Worm (Caenorhabditis elegans) whole organism, L2 larva: ENCODE measurements around the gene rmd-1.

Experiments used
- C34F6.9 ChIP-seq: fragments of 150-350 bp; optimal IDR thresholded peaks from 2 replicates; lab custom pipeline; 2014; ENCODE audit warnings: missing biosample characterization, missing genetic modification characterization
- F13H6.1 ChIP-seq: sonication (generic microtip); optimal IDR thresholded peaks from 2 replicates; lab custom pipeline; 2016; ENCODE audit warnings: missing genetic modification characterization, missing compliant biosample characterization
- ZK546.5 ChIP-seq: sonication (generic microtip); optimal IDR thresholded peaks from 2 replicates; lab custom pipeline; 2017; ENCODE audit warnings: missing biosample characterization, missing genetic modification characterization
- aly-2 ChIP-seq: fragments of 150-350 bp; optimal IDR thresholded peaks from 2 replicates; lab custom pipeline; 2014; ENCODE audit warnings: missing biosample characterization, missing genetic modification characterization
- ama-1 ChIP-seq: fragments of 150-350 bp; optimal IDR thresholded peaks from 2 replicates; lab custom pipeline; 2018; ENCODE audit warnings: inconsistent platforms
- blmp-1 ChIP-seq: sonication (generic microtip); optimal IDR thresholded peaks from 2 replicates; lab custom pipeline; 2017; ENCODE audit warnings: missing genetic modification characterization, mild to moderate bottlenecking, missing compliant biosample characterization, antibody characterized with exemption, moderate library complexity; ENCODE audit not compliant: insufficient read depth
- ceh-82 ChIP-seq: fragments of 150-350 bp; optimal IDR thresholded peaks from 2 replicates; lab custom pipeline; 2014; ENCODE audit warnings: missing biosample characterization, missing genetic modification characterization
- crh-2 ChIP-seq: sonication (generic microtip); optimal IDR thresholded peaks from 2 replicates; lab custom pipeline; 2017; ENCODE audit warnings: missing biosample characterization, missing genetic modification characterization
- egl-27 ChIP-seq: sonication (generic microtip); optimal IDR thresholded peaks from 3 replicates; lab custom pipeline; 2017; ENCODE audit warnings: missing biosample characterization, missing genetic modification reagents, missing genetic modification characterization
- elt-1 ChIP-seq: fragments of 150-350 bp; optimal IDR thresholded peaks from 2 replicates; lab custom pipeline; 2014; ENCODE audit warnings: missing biosample characterization, missing genetic modification characterization
- elt-3 ChIP-seq: sonication (generic microtip); optimal IDR thresholded peaks from 2 replicates; lab custom pipeline; 2017; ENCODE audit warnings: missing biosample characterization, missing genetic modification characterization
- gmeb-1 ChIP-seq: fragments of 150-350 bp; optimal IDR thresholded peaks from 2 replicates; lab custom pipeline; 2014; ENCODE audit warnings: missing biosample characterization, missing genetic modification characterization
- lin-11 ChIP-seq: fragments of 150-350 bp; sonication (generic microtip); optimal IDR thresholded peaks from 2 replicates; lab custom pipeline; 2014; ENCODE audit warnings: missing biosample characterization, missing genetic modification characterization, inconsistent platforms, mixed read lengths
- lsy-2 ChIP-seq, 2 experiments: fragments of 150-350 bp in 1 of 2; sonication (generic microtip) in 1 of 2; optimal IDR thresholded peaks; 2 replicates each; lab custom pipeline; 2014 to 2017; ENCODE audit warnings: missing biosample characterization in 2 of 2, missing genetic modification characterization in 2 of 2
- mab-5 ChIP-seq: fragments of 150-350 bp; optimal IDR thresholded peaks from 2 replicates; lab custom pipeline; 2014; ENCODE audit warnings: missing biosample characterization, missing genetic modification characterization
- mbf-1 ChIP-seq: sonication (generic microtip); optimal IDR thresholded peaks from 2 replicates; lab custom pipeline; 2017; ENCODE audit warnings: missing biosample characterization, missing genetic modification characterization
- mdl-1 ChIP-seq, 2 experiments: fragments of 150-350 bp in 1 of 2; sonication (generic microtip) in 1 of 2; optimal IDR thresholded peaks; 2 replicates each; lab custom pipeline; 2017; ENCODE audit warnings: missing biosample characterization in 2 of 2, missing genetic modification characterization in 2 of 2
- nhr-11 ChIP-seq: fragments of 150-350 bp; optimal IDR thresholded peaks from 2 replicates; lab custom pipeline; 2014; ENCODE audit warnings: missing biosample characterization, missing genetic modification characterization
- nhr-12 ChIP-seq: fragments of 150-350 bp; optimal IDR thresholded peaks from 2 replicates; lab custom pipeline; 2014; ENCODE audit warnings: missing biosample characterization, missing genetic modification characterization
- nhr-129 ChIP-seq: fragments of 150-350 bp; optimal IDR thresholded peaks from 2 replicates; lab custom pipeline; 2014; ENCODE audit warnings: missing biosample characterization, missing genetic modification characterization
- nhr-23 ChIP-seq: fragments of 150-350 bp; optimal IDR thresholded peaks from 2 replicates; lab custom pipeline; 2014; ENCODE audit warnings: missing biosample characterization, missing genetic modification reagents, missing genetic modification characterization
- nhr-25 ChIP-seq: fragments of 150-350 bp; sonication (generic microtip); optimal IDR thresholded peaks from 3 replicates; lab custom pipeline; 2014; ENCODE audit warnings: missing biosample characterization, missing genetic modification characterization
- nhr-77 ChIP-seq: fragments of 150-350 bp; optimal IDR thresholded peaks from 2 replicates; lab custom pipeline; 2014; ENCODE audit warnings: missing biosample characterization, missing genetic modification characterization
- peb-1 ChIP-seq: fragments of 150-350 bp; optimal IDR thresholded peaks from 2 replicates; lab custom pipeline; 2014; ENCODE audit warnings: missing biosample characterization, missing genetic modification characterization
- sma-3 ChIP-seq: sonication (generic microtip); optimal IDR thresholded peaks from 2 replicates; lab custom pipeline; 2016; ENCODE audit warnings: missing genetic modification reagents, missing genetic modification characterization, missing compliant biosample characterization
- sma-9 ChIP-seq, 2 experiments: fragments of 150-350 bp in 1 of 2; sonication (generic microtip) in 1 of 2; optimal IDR thresholded peaks; 2 replicates each; lab custom pipeline; 2014 to 2016; ENCODE audit warnings: missing genetic modification characterization in 2 of 2, mild to moderate bottlenecking in 1 of 2, missing biosample characterization in 1 of 2, missing compliant biosample characterization in 1 of 2, missing genetic modification reagents in 1 of 2, moderate library complexity in 1 of 2
- snpc-4 ChIP-seq: fragments of 150-350 bp; optimal IDR thresholded peaks from 2 replicates; lab custom pipeline; 2014; ENCODE audit warnings: missing biosample characterization, missing genetic modification characterization
- unc-55 ChIP-seq: fragments of 150-350 bp; sonication (generic microtip); optimal IDR thresholded peaks from 3 replicates; lab custom pipeline; 2014; ENCODE audit warnings: missing biosample characterization, missing genetic modification reagents, missing genetic modification characterization
- unc-62 ChIP-seq: fragments of 150-350 bp; optimal IDR thresholded peaks from 2 replicates; lab custom pipeline; 2014; ENCODE audit warnings: missing biosample characterization, missing genetic modification reagents, missing genetic modification characterization
- zag-1 ChIP-seq: fragments of 150-350 bp; optimal IDR thresholded peaks from 2 replicates; lab custom pipeline; 2014; ENCODE audit warnings: missing biosample characterization, missing genetic modification characterization
- ztf-11 ChIP-seq: sonication (generic microtip); optimal IDR thresholded peaks from 2 replicates; lab custom pipeline; 2017; ENCODE audit warnings: missing biosample characterization, missing genetic modification characterization

The rmd-1 gene

ce11 chrIII:9807560-9808046, 48.7 kb downstream of the rmd-1 start (continued):
- TF ChIP-seq C34F6.9 (tag; lab: Kevin White, UChicago) (no peak), snpc-4 (tag; lab: Kevin White, UChicago) (no peak), ZK546.5 (tag; lab: Kevin White, UChicago) (no peak), peb-1 (tag; lab: Kevin White, UChicago) (no peak)

DNA sequence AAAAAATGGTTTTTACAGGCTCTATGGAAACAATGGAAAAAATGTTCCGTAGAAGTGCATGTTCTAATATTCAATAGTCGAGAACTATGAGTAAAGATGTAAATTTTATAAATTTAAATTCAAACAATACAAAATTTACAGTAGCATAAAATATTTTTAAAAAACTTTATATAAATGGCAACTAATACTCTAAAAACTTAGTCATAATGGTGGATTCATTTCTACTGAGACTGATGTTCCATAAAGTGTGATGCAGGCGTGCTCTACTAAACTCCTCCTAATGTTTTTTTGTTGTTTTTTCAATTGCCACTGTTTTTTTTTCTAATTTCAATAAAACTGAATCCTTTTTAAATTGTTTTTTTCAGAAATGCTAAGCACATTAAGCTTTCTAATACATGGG, 49.3 kb downstream of the rmd-1 start, which contains the start of gene gtap-2:
TSS of gene gtap-2 (plus strand) at position 366 of the 400 bp plus-strand sequence.
- TF ChIP-seq ama-1 (lab: Kevin White, UChicago) (no peak), lin-11 (tag; lab: Kevin White, UChicago) (no peak), unc-55 (GFP tag; lab: Kevin White, UChicago) (peak; percentile 64), mbf-1 (tag; lab: Kevin White, UChicago) (no peak), blmp-1 (tag; lab: Kevin White, UChicago) (no peak), peb-1 (tag; lab: Kevin White, UChicago) (no peak), nhr-12 (tag; lab: Kevin White, UChicago) (no peak), mdl-1 (tag; optimal IDR thresholded peaks at IDR 0.05; lab: Kevin White, UChicago) (no peak), crh-2 (tag; lab: Kevin White, UChicago) (no peak), snpc-4 (tag; lab: Kevin White, UChicago) (no peak), nhr-25 (tag; lab: Kevin White, UChicago) (no peak), unc-62 (no peak), mab-5 (tag; lab: Kevin White, UChicago) (no peak), F13H6.1 (no peak), aly-2 (tag; lab: Kevin White, UChicago) (no peak), nhr-11 (tag; lab: Kevin White, UChicago) (no peak), elt-3 (tag; lab: Kevin White, UChicago) (no peak), egl-27 (tag; lab: Kevin White, UChicago) (no peak), sma-9 (GFP tag; optimal IDR thresholded peaks at IDR 0.05; lab: Kevin White, UChicago) (peak; percentile 15), sma-9 (tag; optimal IDR thresholded peaks at IDR 0.05; lab: Kevin White, UChicago) (no peak), zag-1 (tag; lab: Kevin White, UChicago) (no peak), nhr-129 (no peak), elt-1 (no peak), gmeb-1 (tag; lab: Kevin White, UChicago) (no peak), C34F6.9 (tag; lab: Kevin White, UChicago) (peak; percentile 69), ceh-82 (tag; lab: Kevin White, UChicago) (no peak), nhr-77 (no peak), sma-3 (GFP tag; lab: Kevin White, UChicago) (no peak), ztf-11 (tag; lab: Kevin White, UChicago) (no peak), nhr-23 (tag; lab: Kevin White, UChicago) (no peak), lsy-2 (tag; optimal IDR thresholded peaks at IDR 0.05; lab: Kevin White, UChicago) (peak in 1 of 2 experiments; percentile 65)
